Worm (Caenorhabditis elegans): ENCODE measurements around the gene T19H5.6.

The T19H5.6 gene

ce11 chrII:9470027-9470426 is at the start of gene T19H5.6:
Gene T19H5.6, minus strand, starts transcription at chrII:9470221.
- TF ChIP-seq fos-1 (tag; optimal IDR thresholded peaks at IDR 0.05) (peak; percentile 59), ama-1 (optimal IDR thresholded peaks at IDR 0.05) (no peak)

ce11 chrII:9518781-9519180 is 48.8 kb upstream of the T19H5.6 start, which contains the start of the genes sfxn-1.1 and AH6.3:
Gene sfxn-1.1, minus strand, starts transcription at chrII:9518881.
Gene AH6.3, plus strand, starts transcription at chrII:9519055.
- no peak for TF ChIP-seq nhr-11 (tag; optimal IDR thresholded peaks at IDR 0.05)
- no peak for TF ChIP-seq unc-39 (tag; optimal IDR thresholded peaks at IDR 0.05)
- TF ChIP-seq ceh-16 (tag; optimal IDR thresholded peaks at IDR 0.05): no peak
- no peak for TF ChIP-seq gmeb-1 (tag; optimal IDR thresholded peaks at IDR 0.05)
- no peak for TF ChIP-seq dmd-4 (tag; optimal IDR thresholded peaks at IDR 0.05)
- TF ChIP-seq lin-11 (tag; optimal IDR thresholded peaks at IDR 0.05): no peak
- TF ChIP-seq nhr-10 (tag; optimal IDR thresholded peaks at IDR 0.05): no peak
- TF ChIP-seq crh-2 (tag; optimal IDR thresholded peaks at IDR 0.05): no peak
- no peak for TF ChIP-seq mab-5 (tag; optimal IDR thresholded peaks at IDR 0.05)
- TF ChIP-seq nhr-23 (tag; optimal IDR thresholded peaks at IDR 0.05): no peak

DNA sequence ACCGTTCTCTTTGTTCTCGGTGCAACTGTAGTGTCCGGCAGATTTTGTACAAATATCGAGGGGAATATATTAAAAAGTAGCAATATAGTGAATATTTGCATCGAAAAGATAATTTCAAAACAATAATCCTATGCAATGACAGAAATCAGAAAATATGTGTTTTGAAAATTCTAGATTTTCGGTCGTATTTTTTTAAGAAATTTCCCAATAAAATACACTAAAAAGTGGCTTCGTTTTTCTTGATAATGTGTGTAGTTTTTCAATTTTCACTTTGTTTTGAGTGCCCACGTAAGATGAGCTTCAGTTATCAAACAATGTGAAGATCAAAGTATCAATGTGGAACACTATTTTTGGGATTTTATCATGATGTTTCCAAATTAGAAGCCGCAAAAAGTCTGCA is 46.8 kb upstream of the T19H5.6 start, which contains the start of gene gcy-1:
Gene gcy-1 (minus strand): TSS at position 101 of the 400 bp plus-strand sequence.
- no peak for TF ChIP-seq gmeb-1 (tag; optimal IDR thresholded peaks at IDR 0.05)
- TF ChIP-seq nhr-129 (tag; optimal IDR thresholded peaks at IDR 0.05): no peak
- no peak for TF ChIP-seq R02D3.7 (tag; optimal IDR thresholded peaks at IDR 0.05)
- TF ChIP-seq ceh-16 (tag; optimal IDR thresholded peaks at IDR 0.05): no peak
- no peak for TF ChIP-seq nhr-10 (tag; optimal IDR thresholded peaks at IDR 0.05)
- TF ChIP-seq aly-2 (tag; optimal IDR thresholded peaks at IDR 0.05): no peak
- TF ChIP-seq lin-13 (GFP tag; optimal IDR thresholded peaks at IDR 0.05): no peak
- TF ChIP-seq sma-3 (GFP tag; optimal IDR thresholded peaks at IDR 0.05): no peak
- no peak for TF ChIP-seq skn-1 (tag; optimal IDR thresholded peaks at IDR 0.05)
- TF ChIP-seq nhr-23 (tag; optimal IDR thresholded peaks at IDR 0.05): no peak

DNA sequence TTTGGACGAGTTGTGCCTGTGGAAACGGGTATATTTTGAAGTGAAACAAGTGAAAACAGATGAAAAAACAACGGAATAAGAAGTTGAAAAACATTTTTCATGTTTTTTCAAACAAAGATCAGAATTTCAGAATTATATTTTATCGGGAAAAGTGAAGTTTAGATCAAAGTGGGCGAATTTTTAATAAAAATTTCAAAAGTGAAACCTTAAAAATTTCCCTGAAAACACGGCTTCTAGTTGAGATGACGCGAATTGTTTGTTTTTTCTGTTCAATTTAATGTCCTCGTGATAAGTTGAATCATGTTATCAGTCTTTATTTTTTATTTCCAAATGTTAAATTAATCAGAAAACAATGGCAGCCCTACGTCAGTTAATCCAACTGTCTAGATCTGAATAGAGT is 37.2 kb upstream of the T19H5.6 start, which contains the start of gene gcy-3:
Gene gcy-3 (minus strand): TSS at position 101 of the 400 bp plus-strand sequence.
- TF ChIP-seq mdl-1 (tag; optimal IDR thresholded peaks at IDR 0.05) (no peak), nhr-25 (tag; optimal IDR thresholded peaks at IDR 0.05) (no peak), R02D3.7 (tag; optimal IDR thresholded peaks at IDR 0.05) (no peak), ztf-1 (GFP tag; conservative IDR thresholded peaks at IDR 0.05) (no peak), peb-1 (tag; optimal IDR thresholded peaks at IDR 0.05) (no peak), mbf-1 (tag; optimal IDR thresholded peaks at IDR 0.05) (no peak), zag-1 (tag; optimal IDR thresholded peaks at IDR 0.05) (no peak), sma-9 (GFP tag; optimal IDR thresholded peaks at IDR 0.05) (no peak), sma-9 (tag; optimal IDR thresholded peaks at IDR 0.05) (no peak), nhr-10 (tag; optimal IDR thresholded peaks at IDR 0.05) (no peak), ceh-16 (tag; optimal IDR thresholded peaks at IDR 0.05) (no peak), gmeb-1 (tag; optimal IDR thresholded peaks at IDR 0.05) (no peak), egl-27 (tag; optimal IDR thresholded peaks at IDR 0.05) (no peak), lin-39 (tag; optimal IDR thresholded peaks at IDR 0.05) (no peak), elt-1 (tag; optimal IDR thresholded peaks at IDR 0.05) (no peak)

- TF ChIP-seq nhr-6 (tag; optimal IDR thresholded peaks at IDR 0.05) (no peak), nhr-25 (tag; optimal IDR thresholded peaks at IDR 0.05) (no peak), Y55F3AM.14 (GFP tag; optimal IDR thresholded peaks at IDR 0.05) (no peak), ceh-82 (tag; optimal IDR thresholded peaks at IDR 0.05) (no peak), mdl-1 (tag; optimal IDR thresholded peaks at IDR 0.05) (no peak), crh-2 (tag; optimal IDR thresholded peaks at IDR 0.05) (peak; percentile 63), gmeb-1 (tag; optimal IDR thresholded peaks at IDR 0.05) (peak; percentile 46), nhr-129 (tag; optimal IDR thresholded peaks at IDR 0.05) (no peak), sem-4 (tag; optimal IDR thresholded peaks at IDR 0.05) (no peak), snpc-4 (tag; optimal IDR thresholded peaks at IDR 0.05) (no peak), F13H6.1 (tag; optimal IDR thresholded peaks at IDR 0.05) (peak; percentile 72), ceh-16 (tag; optimal IDR thresholded peaks at IDR 0.05) (no peak), unc-62 (GFP tag; optimal IDR thresholded peaks at IDR 0.05) (no peak), alr-1 (tag; optimal IDR thresholded peaks at IDR 0.05) (no peak), egl-27 (tag; optimal IDR thresholded peaks at IDR 0.05) (no peak), nhr-10 (tag; optimal IDR thresholded peaks at IDR 0.05) (no peak), unc-39 (tag; optimal IDR thresholded peaks at IDR 0.05) (no peak), lin-13 (GFP tag; optimal IDR thresholded peaks at IDR 0.05) (no peak), elt-1 (tag; optimal IDR thresholded peaks at IDR 0.05) (no peak), C34F6.9 (tag; optimal IDR thresholded peaks at IDR 0.05) (no peak), lin-11 (tag; optimal IDR thresholded peaks at IDR 0.05) (no peak), sma-9 (GFP tag; optimal IDR thresholded peaks at IDR 0.05) (peak; percentile 78), sma-9 (tag; optimal IDR thresholded peaks at IDR 0.05) (no peak), ztf-1 (GFP tag; conservative IDR thresholded peaks at IDR 0.05) (no peak), sma-3 (GFP tag; optimal IDR thresholded peaks at IDR 0.05) (peak; percentile 8), R02D3.7 (tag; optimal IDR thresholded peaks at IDR 0.05) (no peak), ZK546.5 (tag; optimal IDR thresholded peaks at IDR 0.05) (no peak)
These were observed 31.9 kb upstream of the T19H5.6 start for ce11 chrII:9501955-9502354.
